Worm (Caenorhabditis elegans): Measurements from ENCODE around the gene W01D2.1.

- TF ChIP-seq klf-2 (GFP tag; conservative IDR thresholded peaks at IDR 0.05) (no peak), ztf-23 (GFP tag; IDR thresholded peaks at IDR 0.05) (no peak), ztf-29 (GFP tag; IDR thresholded peaks at IDR 0.05) (no peak), ref-1 (GFP tag; conservative IDR thresholded peaks at IDR 0.05) (no peak), T22C8.4 (GFP tag; IDR thresholded peaks at IDR 0.05) (no peak), cog-1 (tag; optimal IDR thresholded peaks at IDR 0.05) (no peak), tab-1 (GFP tag; IDR thresholded peaks at IDR 0.05) (no peak), flt-1 (GFP tag; IDR thresholded peaks at IDR 0.05) (no peak), med-1 (GFP tag; optimal IDR thresholded peaks at IDR 0.05; ENCODE audit: insufficient read depth) (no peak)
These were observed 27.7 kb downstream of the W01D2.1 start, which contains the start of gene cdh-7 for ce11 chrII:14843016-14843415.

Data from whole organism, midembryonic.